Worm (Caenorhabditis elegans) whole organism, mixed stage, embryonic: ENCODE measurements around the gene H20E11.1.

Experiments used
- bed-3 ChIP-seq: fragments of 200-800 bp; sonication (Bioruptor generic); optimal IDR thresholded peaks from 3 replicates; lab custom pipeline; 2018; ENCODE audit warnings: mild to moderate bottlenecking, missing genetic modification characterization, moderate library complexity, missing compliant biosample characterization
- ceh-39 ChIP-seq: fragments of 150-350 bp; optimal IDR thresholded peaks from 2 replicates; lab custom pipeline; 2014; ENCODE audit warnings: missing biosample characterization, missing genetic modification characterization
- ceh-43 ChIP-seq: fragments of 200-800 bp; sonication (Bioruptor generic); optimal IDR thresholded peaks from 2 replicates; lab custom pipeline; 2018; ENCODE audit warnings: mild to moderate bottlenecking, missing genetic modification characterization, moderate library complexity, missing compliant biosample characterization
- ceh-83 ChIP-seq: fragments of 200-800 bp; sonication (Bioruptor generic); optimal IDR thresholded peaks from 2 replicates; lab custom pipeline; 2018; ENCODE audit warnings: mild to moderate bottlenecking, missing genetic modification characterization, missing compliant biosample characterization
- mep-1 ChIP-seq: fragments of 150-350 bp; optimal IDR thresholded peaks from 2 replicates; lab custom pipeline; 2017; ENCODE audit warnings: missing biosample characterization, missing genetic modification reagents, missing genetic modification characterization, inconsistent platforms
- nhr-12 ChIP-seq: fragments of 150-350 bp; optimal IDR thresholded peaks from 2 replicates; lab custom pipeline; 2014; ENCODE audit warnings: missing biosample characterization, missing genetic modification characterization
- nhr-237 ChIP-seq: fragments of 150-350 bp; optimal IDR thresholded peaks from 2 replicates; lab custom pipeline; 2014; ENCODE audit warnings: missing biosample characterization, missing genetic modification characterization
- nhr-28 ChIP-seq: fragments of 150-350 bp; optimal IDR thresholded peaks from 2 replicates; lab custom pipeline; 2014; ENCODE audit warnings: missing biosample characterization, missing genetic modification characterization
- pha-4 ChIP-seq: fragments of 150-350 bp; optimal IDR thresholded peaks from 2 replicates; lab custom pipeline; 2018; ENCODE audit warnings: missing biosample characterization, missing genetic modification reagents, missing genetic modification characterization
- snpc-4 ChIP-seq: fragments of 150-350 bp; optimal IDR thresholded peaks from 2 replicates; lab custom pipeline; 2014; ENCODE audit warnings: missing biosample characterization, missing genetic modification characterization
- unc-62 ChIP-seq: fragments of 150-350 bp; optimal IDR thresholded peaks from 2 replicates; lab custom pipeline; 2014; ENCODE audit warnings: missing biosample characterization, missing genetic modification reagents, missing genetic modification characterization

DNA sequence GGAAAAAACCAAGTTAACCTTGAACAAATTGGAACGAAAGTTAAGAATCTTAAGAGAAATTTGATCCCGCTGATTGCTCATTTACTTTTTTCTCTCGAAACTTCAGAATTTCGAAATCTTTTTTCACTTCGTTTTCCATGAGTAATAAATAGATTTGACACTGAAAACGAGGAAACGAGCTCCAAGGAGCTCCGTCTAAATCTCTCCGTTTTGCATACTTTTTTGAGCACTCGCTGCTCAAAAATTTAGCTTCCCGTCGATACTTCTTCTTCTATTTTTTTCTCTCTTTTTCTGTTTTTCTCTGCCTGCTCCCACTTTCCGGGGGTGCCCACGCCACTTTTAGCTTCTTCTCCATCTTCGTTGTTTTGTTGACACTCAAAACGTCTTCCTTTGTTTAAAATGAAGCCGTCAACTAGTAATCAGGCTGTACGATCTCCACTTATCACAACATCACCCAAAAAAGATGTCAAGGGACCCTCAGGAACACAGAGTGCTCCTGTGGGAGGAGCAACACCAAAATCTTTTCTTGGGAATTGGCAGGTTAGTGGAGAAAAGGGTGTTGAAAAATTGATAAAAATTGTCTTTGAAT is 23.4 kb upstream of the H20E11.1 start, which contains the start of gene C17H12.10:
- TF ChIP-seq nhr-28 (no peak), snpc-4 (tag; lab: Kevin White, UChicago) (no peak), nhr-12 (tag; lab: Kevin White, UChicago) (no peak), mep-1 (tag; lab: Kevin White, UChicago) (no peak), bed-3 (GFP tag; lab: Kevin White, UChicago) (no peak), ceh-43 (no peak), nhr-237 (no peak), unc-62 (GFP tag; lab: Kevin White, UChicago) (no peak), pha-4 (tag; lab: Kevin White, UChicago) (no peak), ceh-83 (GFP tag; lab: Kevin White, UChicago) (no peak), ceh-39 (no peak)
